Worm (Caenorhabditis elegans): ENCODE measurements around the gene lin-32.

DNA sequence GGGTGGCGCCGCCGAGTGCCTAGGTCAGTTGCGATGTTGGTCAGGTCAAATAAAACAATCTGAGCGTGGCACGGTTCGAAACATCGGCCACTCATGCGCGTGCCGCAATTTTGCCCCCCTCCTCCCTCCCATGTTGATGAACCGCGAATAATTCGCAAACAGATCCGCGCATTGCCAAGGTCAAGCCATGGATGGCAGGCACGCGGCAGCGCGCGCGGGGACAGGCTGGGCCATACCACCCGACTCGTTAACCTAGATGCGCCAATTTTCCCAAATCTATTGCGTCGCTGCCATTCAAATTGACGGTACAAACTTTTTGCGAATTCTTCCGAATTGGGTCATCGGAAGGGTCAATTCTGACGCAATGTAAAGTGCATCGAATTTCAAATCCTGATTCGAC is 13.3 kb downstream of the lin-32 start:
- TF ChIP-seq skn-1 (tag; optimal IDR thresholded peaks at IDR 0.05): no peak
- no peak for TF ChIP-seq lin-39 (tag; optimal IDR thresholded peaks at IDR 0.05)
- TF ChIP-seq lsy-2 (tag; optimal IDR thresholded peaks at IDR 0.05): peak in 1 of 2 experiments; percentile 18
- TF ChIP-seq ztf-4 (tag; optimal IDR thresholded peaks at IDR 0.05): no peak
- no peak for TF ChIP-seq ama-1 (optimal IDR thresholded peaks at IDR 0.05)
- TF ChIP-seq unc-62 (GFP tag; optimal IDR thresholded peaks at IDR 0.05): no peak
- TF ChIP-seq snpc-4 (tag; optimal IDR thresholded peaks at IDR 0.05): no peak
- no peak for TF ChIP-seq nhr-237 (tag; optimal IDR thresholded peaks at IDR 0.05)
- no peak for TF ChIP-seq elt-3 (tag; optimal IDR thresholded peaks at IDR 0.05)
- peak; percentile 68 for TF ChIP-seq nhr-21 (tag; optimal IDR thresholded peaks at IDR 0.05)
- TF ChIP-seq mdl-1 (tag; optimal IDR thresholded peaks at IDR 0.05): no peak
- peak; percentile 36 for TF ChIP-seq sma-3 (GFP tag; optimal IDR thresholded peaks at IDR 0.05)
- TF ChIP-seq alr-1 (tag; optimal IDR thresholded peaks at IDR 0.05): no peak

Data from whole organism, L2 larva.